Worm (Caenorhabditis elegans) whole organism, late embryonic: ENCODE measurements around the gene pus-1.

ENCODE experiments used
- ceh-18 ChIP-seq: sonication (generic microtip); optimal IDR thresholded peaks from 2 replicates; lab custom pipeline; 2016; ENCODE audit warnings: missing genetic modification characterization, missing compliant biosample characterization
- ceh-34 ChIP-seq: sonication (generic microtip); optimal IDR thresholded peaks from 2 replicates; lab custom pipeline; 2016; ENCODE audit warnings: mild to moderate bottlenecking, missing genetic modification characterization, missing compliant biosample characterization
- ceh-48 ChIP-seq: sonication (generic microtip); optimal IDR thresholded peaks from 2 replicates; lab custom pipeline; 2016; ENCODE audit warnings: missing genetic modification characterization, inconsistent platforms, missing compliant biosample characterization
- pag-3 ChIP-seq: sonication (generic microtip); optimal IDR thresholded peaks from 2 replicates; lab custom pipeline; 2016; ENCODE audit warnings: missing compliant biosample characterization, missing genetic modification characterization, borderline replicate concordance

ce11 chrV:16779971-16780370 is 14.8 kb downstream of the pus-1 start:
- no peak for TF ChIP-seq pag-3 (tag; lab: Kevin White, UChicago)
- no peak for TF ChIP-seq ceh-34
- TF ChIP-seq ceh-48 = no peak
- no peak for TF ChIP-seq ceh-18 (tag; lab: Kevin White, UChicago)
